Fruit fly (Drosophila melanogaster): Measurements from ENCODE around the gene aos.

DNA sequence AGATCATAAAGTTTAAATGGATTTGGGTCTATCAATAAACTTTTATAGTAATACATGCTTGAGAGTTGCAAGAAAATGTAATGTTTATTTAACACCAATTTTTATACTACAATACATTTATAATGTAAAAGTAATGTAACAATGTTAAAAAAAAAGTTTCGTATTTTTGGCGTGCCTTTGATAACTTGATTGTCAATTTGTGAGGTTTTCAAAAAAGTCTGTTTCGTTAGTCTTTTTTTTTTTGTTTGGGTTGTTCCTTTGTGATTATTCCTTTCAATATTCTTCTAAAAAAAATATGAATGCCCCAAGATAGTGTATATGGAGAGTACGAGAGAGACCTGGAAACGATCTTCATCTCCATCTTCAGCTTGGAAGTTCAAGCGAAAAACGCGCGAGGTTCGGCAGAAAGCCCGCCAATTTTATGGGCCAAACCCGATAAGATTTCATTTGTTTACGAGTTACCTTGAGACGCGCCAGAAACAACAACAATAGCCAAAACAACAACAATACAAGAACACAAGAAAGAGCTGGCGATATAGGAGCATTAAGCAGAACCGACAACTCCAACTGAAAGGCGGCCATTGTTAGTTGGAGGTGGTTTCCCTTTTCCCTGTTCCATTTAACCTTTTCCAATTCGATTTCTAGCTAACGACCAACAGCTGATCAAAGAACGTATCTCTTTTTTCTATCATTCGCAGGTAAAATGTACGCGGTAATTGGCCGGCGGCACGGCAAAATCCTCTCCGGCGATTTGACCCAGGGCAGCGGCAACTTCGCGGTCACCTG lies 1.5 kb upstream of the aos start:
- TF ChIP-seq psq (optimal IDR thresholded peaks at IDR 0.05) (no peak), insv (optimal IDR thresholded peaks at IDR 0.05) (no peak), Sin3A (optimal IDR thresholded peaks at IDR 0.05) (no peak)

Measured in Kc167 (cell line).